Worm (Caenorhabditis elegans): ENCODE results near the gene F25G6.1.
"Not testable (repeated sequence)": the region's sequence is repeated elsewhere in the genome, so short reads cannot be mapped to it uniquely, and the experiment has no call there.

DNA sequence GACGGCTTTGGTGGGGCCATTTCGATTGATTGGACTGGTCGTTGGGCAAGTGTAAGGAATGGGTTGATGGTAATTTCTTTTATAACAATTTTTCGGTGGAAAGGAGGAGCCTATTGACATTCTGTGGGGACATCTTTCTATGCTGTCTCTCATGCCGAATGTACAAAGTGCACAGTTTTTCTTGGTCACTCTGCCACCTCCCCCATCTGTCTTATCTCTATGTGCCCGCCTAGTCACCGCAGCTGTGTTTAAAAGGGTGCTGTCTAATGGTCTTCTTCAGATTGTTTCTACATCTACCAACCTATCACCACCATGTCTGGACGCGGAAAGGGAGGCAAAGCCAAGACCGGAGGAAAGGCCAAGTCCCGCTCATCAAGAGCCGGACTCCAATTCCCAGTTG is 41.8 kb upstream of the F25G6.1 start, which contains the start of the genes his-8 and his-7:
- not testable (repeated sequence) for TF ChIP-seq lin-29 (GFP tag; IDR thresholded peaks at IDR 0.05); nhr-11 (tag; optimal IDR thresholded peaks at IDR 0.05); lin-38 (GFP tag; IDR thresholded peaks at IDR 0.05); fkh-10 (GFP tag; optimal IDR thresholded peaks at IDR 0.05); Y5F2A.4 (GFP tag; optimal IDR thresholded peaks at IDR 0.05); ztf-11 (tag; optimal IDR thresholded peaks at IDR 0.05); ctbp-1 (GFP tag; IDR thresholded peaks at IDR 0.05)
